Fruit fly (Drosophila melanogaster): ENCODE data around the gene CG3119.

Gene CG3119

dm6 chr2L:2837742-2838461, at the start of gene CG3119, which contains the start of gene Cpr23B:
TSS of gene CG3119 (minus strand) at chr2L:2837833.
TSS of gene Cpr23B (plus strand) at chr2L:2838411.
- no peak for TF ChIP-seq CG17801 (GFP tag; optimal IDR thresholded peaks at IDR 0.05; ENCODE audit: partially characterized antibody)

DNA sequence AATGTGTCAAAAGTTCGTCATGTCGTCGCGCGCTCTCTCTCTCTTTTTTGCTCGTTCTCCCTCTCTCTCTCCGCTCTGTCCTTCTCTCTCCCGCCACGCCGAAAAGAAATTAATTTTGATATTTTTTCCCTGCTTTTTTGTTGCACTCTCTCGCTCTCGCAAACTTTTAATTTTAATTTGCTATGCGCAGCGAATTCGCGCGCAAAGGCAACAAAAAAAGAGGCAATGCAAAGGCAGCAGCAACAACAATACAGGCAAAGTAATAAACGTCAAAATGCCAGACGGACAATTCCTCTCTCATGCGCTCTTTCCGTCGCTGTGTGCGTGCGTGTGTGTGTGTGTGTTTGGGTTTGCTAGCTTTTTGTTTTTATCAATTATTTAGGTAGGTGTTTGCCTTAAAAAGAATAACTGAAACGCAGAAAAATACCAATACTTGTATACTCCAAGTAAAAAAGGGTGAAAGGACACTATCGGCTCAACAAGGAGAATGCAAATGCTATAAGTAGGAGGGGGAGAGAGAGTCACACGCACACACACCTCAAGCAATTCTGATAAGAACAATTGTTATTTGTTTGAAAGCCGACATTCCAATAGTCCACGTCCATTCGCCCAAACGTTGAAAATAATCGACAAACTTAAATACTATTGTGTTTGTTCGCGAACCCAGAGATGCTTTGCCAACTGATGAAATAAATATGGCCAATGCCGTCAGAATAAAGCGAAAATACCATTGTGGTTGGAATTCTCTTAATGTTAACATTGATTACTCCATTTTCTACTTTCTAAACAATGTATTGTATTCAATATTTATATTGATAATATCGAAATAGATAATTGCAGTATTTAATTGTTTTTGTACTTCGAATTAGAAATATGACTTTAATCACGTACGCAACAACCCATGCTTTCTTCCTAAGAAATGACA, 49.2 kb upstream of the CG3119 start:
- peak; percentile 13 for TF ChIP-seq CG17801 (GFP tag; optimal IDR thresholded peaks at IDR 0.05; ENCODE audit: partially characterized antibody)

dm6 chr2L:2886226-2886569, 48.6 kb upstream of the CG3119 start:
- TF ChIP-seq CG17801 (GFP tag; optimal IDR thresholded peaks at IDR 0.05; ENCODE audit: partially characterized antibody) = no peak

DNA sequence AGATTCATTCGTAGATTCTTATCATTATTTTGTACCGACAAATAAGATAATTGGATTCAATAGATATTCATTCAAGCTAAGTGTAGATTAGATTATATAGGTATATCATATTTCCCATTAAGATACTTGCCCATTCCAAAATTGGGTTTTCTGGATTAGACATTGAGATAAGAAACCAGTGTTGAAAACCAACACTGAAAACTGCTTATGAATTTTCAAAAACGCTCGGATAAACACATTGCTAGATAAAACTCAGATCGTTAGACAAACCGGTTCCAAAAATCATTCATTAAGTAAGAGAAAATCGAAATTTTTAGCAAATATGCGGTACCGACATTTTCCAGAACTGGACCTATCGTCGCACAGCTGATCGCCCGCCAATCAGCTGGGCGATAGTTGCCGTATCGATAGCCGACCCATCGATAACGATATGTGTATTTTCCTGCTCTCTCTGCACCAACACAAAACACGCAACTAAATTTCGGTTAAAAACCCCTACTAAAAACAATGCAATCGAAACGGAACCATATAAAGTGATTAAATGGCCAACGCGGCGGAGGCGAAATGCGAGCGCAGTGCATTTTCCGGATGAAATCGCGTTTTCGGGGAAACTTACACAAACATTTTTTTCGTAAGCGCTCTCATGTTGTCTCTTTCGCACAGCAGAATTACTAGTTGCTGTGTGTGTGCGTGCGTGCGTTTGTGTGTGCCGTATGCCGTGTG, 48.0 kb upstream of the CG3119 start, which contains the start of the genes NTPase and lilli:
TSS of gene NTPase (minus strand) at position 348 of the 723 bp plus-strand sequence.
TSS of gene lilli (plus strand) at position 427 of the 723 bp plus-strand sequence.
- peak; percentile 46 for TF ChIP-seq CG17801 (GFP tag; optimal IDR thresholded peaks at IDR 0.05; ENCODE audit: partially characterized antibody)

- peak; percentile 65 for TF ChIP-seq CG17801 (GFP tag; optimal IDR thresholded peaks at IDR 0.05; ENCODE audit: partially characterized antibody)
Measured at dm6 chr2L:2884683-2885502, 47.3 kb upstream of the CG3119 start.

DNA sequence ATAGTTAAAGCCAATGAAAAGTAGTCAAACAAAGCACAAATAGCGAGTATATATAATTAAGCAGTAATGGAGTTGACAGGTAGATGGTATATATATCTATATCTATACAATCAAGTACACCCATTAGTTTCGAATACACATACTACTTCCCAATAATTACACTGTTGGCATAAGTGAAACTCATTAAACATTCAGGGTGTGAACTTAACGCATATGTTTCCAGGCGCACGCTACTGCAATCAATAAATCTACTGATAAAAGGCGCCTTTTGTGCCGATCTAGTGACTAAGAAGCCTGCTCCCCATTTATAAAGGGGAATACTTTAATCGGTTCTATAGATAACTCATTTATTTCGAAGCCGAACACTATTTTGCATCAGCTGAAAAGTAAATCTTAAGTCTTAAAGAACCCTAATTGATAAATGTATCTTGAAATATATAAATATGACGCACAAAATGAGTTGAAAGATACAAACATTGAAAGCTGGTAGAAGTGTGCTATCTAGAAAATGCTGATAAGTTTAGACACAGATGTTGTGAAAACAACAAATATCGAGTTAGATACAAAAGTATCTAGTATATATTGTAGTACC, 46.2 kb upstream of the CG3119 start:
- TF ChIP-seq CG17801 (GFP tag; optimal IDR thresholded peaks at IDR 0.05; ENCODE audit: partially characterized antibody) = no peak

- TF ChIP-seq CG17801 (GFP tag; optimal IDR thresholded peaks at IDR 0.05; ENCODE audit: partially characterized antibody) = no peak
Measured at dm6 chr2L:2882968-2883702, 45.5 kb upstream of the CG3119 start.

DNA sequence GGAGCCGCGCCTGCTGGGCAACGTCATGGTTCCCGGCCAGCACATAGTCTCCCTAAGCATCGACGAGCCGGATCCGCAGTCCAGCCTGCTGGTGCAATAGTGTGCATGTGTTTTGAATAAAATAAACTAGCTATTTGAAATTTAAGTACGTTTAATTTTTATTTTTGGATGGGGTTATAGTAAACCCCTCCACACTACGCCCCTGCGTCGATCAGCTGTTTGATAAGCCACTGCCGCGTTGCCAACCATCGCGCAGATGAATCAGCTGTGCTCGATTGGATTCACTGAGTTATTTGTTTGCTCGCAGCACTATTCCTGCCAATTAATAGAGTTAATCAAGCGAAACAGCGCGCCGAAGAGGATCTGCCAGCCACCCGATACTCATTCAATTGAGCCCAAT, 41.2 kb upstream of the CG3119 start, which contains the start of gene RabGGTb:
TSS of gene RabGGTb (plus strand) at position 254 of the 400 bp plus-strand sequence.
- peak; percentile 39 for TF ChIP-seq CG17801 (GFP tag; optimal IDR thresholded peaks at IDR 0.05; ENCODE audit: partially characterized antibody)

dm6 chr2L:2878188-2878587, 40.6 kb upstream of the CG3119 start, which contains the start of the genes Prx6a and Sbat:
TSS of gene Prx6a (minus strand) at chr2L:2878232.
TSS of gene Sbat (plus strand) at chr2L:2878344.
- TF ChIP-seq CG17801 (GFP tag; optimal IDR thresholded peaks at IDR 0.05; ENCODE audit: partially characterized antibody) = peak; percentile 77

DNA sequence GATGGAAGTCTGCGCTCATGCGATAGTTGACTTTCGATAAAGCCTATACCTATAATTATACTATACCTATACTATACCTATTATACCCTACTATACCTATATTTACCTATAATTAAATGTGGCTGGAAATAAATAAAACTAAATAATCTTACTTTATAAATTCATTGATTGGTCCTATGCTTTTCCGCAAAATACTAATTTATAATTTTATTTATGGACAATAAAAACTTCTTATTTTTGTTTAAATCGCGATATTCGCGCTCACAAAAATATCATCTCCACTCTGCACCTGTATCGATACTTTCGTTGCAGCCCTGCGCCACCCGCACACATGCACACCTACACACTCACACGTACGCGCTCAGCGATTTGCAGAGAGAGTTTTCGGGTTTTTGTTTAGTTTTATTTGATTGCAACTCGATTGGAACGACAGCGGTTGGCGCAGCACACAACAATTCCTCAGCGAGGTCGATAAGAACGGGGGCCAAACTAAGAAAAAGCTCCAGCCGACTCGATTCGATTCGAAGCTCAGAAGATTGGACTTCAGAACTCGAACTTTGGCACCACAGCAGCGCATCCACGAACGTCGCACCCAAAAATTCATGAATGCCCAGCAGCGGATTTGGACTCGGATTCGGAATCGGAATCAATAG, 37.0 kb upstream of the CG3119 start, which contains the start of gene CG8814:
TSS of gene CG8814 (plus strand) at position 349 of the 653 bp plus-strand sequence.
- peak; percentile 78 for TF ChIP-seq CG17801 (GFP tag; optimal IDR thresholded peaks at IDR 0.05; ENCODE audit: partially characterized antibody)

dm6 chr2L:2874185-2874541, 36.5 kb upstream of the CG3119 start, which contains the start of gene Ifrd1:
TSS of gene Ifrd1 (minus strand) at chr2L:2874489.
- TF ChIP-seq CG17801 (GFP tag; optimal IDR thresholded peaks at IDR 0.05; ENCODE audit: partially characterized antibody) = peak; percentile 12

DNA sequence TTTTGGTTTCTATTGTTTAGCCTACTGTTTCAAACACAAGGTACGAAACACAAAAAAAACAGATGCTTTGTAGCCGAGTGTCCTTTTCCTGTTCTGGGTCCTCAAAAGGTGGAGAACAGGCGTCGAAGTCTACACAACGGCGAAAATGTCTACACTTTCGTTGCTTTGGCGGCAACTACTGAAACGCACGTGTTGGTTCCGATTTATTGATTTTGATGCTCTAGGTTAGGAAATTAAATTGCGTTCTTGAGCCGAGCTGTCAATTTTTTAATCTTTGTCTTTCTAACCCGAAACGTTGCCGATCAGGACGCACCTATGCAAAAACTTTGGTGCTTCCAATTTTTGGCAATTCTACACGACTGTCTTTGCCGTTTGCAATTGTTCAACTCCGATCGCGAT, 36.1 kb upstream of the CG3119 start:
- TF ChIP-seq CG17801 (GFP tag; optimal IDR thresholded peaks at IDR 0.05; ENCODE audit: partially characterized antibody) = no peak
